Fruit fly (Drosophila melanogaster) whole organism, prepupa: ENCODE measurements around the gene CG4036.

Experiments used
- CG10631 ChIP-seq: fragments of 200-800 bp; sonication (Bioruptor generic); optimal IDR thresholded peaks from 2 replicates; lab custom pipeline; 2016; ENCODE audit warnings: missing biosample characterization, missing genetic modification characterization
- CG10669 ChIP-seq: fragments of 200-800 bp; sonication (Bioruptor generic); optimal IDR thresholded peaks from 3 replicates; lab custom pipeline; 2018; ENCODE audit warnings: missing biosample characterization, mild to moderate bottlenecking, missing genetic modification characterization, moderate library complexity
- CG11294 ChIP-seq: fragments of 200-800 bp; sonication (Bioruptor generic); IDR thresholded peaks from 2 replicates; pipeline ENCODE4 v1.3.6; 2022; ENCODE audit warnings: missing biosample characterization, missing genetic modification characterization
- CG11902 ChIP-seq: fragments of 200-800 bp; sonication (Bioruptor generic); optimal IDR thresholded peaks from 3 replicates; lab custom pipeline; 2016; ENCODE audit warnings: missing biosample characterization, missing genetic modification characterization
- CG15336 ChIP-seq: fragments of 200-800 bp; sonication (Bioruptor generic); IDR thresholded peaks from 2 replicates; pipeline ENCODE4 v1.3.6; 2022; ENCODE audit warnings: missing biosample characterization, missing genetic modification characterization
- CG16779 ChIP-seq: fragments of 200-800 bp; sonication (Bioruptor generic); optimal IDR thresholded peaks from 3 replicates; lab custom pipeline; 2017; ENCODE audit warnings: missing biosample characterization, mild to moderate bottlenecking, missing genetic modification characterization
- CG3032 ChIP-seq: fragments of 200-800 bp; optimal IDR thresholded peaks from 2 replicates; lab custom pipeline; 2019; ENCODE audit warnings: missing biosample characterization, mild to moderate bottlenecking, missing genetic modification characterization, moderate library complexity
- CG32006 ChIP-seq: fragments of 200-800 bp; sonication (Bioruptor generic); optimal IDR thresholded peaks from 3 replicates; lab custom pipeline; 2017; ENCODE audit warnings: missing biosample characterization, mild to moderate bottlenecking, missing genetic modification characterization
- CG3919 ChIP-seq: fragments of 200-800 bp; sonication (Bioruptor generic); optimal IDR thresholded peaks from 3 replicates; lab custom pipeline; 2016; ENCODE audit warnings: missing biosample characterization, missing genetic modification characterization
- CG4318 ChIP-seq: fragments of 200-800 bp; sonication (Bioruptor generic); optimal IDR thresholded peaks from 3 replicates; lab custom pipeline; 2017; ENCODE audit warnings: missing biosample characterization, mild to moderate bottlenecking, missing genetic modification characterization
- CG6163 ChIP-seq: fragments of 200-800 bp; sonication (Bioruptor generic); IDR thresholded peaks from 3 replicates; pipeline ENCODE4 v1.3.6; 2022; ENCODE audit warnings: missing biosample characterization, missing genetic modification characterization
- CG6276 ChIP-seq: fragments of 200-800 bp; sonication (Bioruptor generic); optimal IDR thresholded peaks from 2 replicates; lab custom pipeline; 2017; ENCODE audit warnings: missing biosample characterization, mild to moderate bottlenecking, missing genetic modification characterization
- CG6792 ChIP-seq: fragments of 200-800 bp; sonication (Bioruptor generic); optimal IDR thresholded peaks from 3 replicates; lab custom pipeline; 2016; ENCODE audit warnings: missing biosample characterization, missing genetic modification characterization
- CG6808 ChIP-seq: fragments of 200-800 bp; sonication (Bioruptor generic); optimal IDR thresholded peaks from 3 replicates; lab custom pipeline; 2017; ENCODE audit warnings: missing biosample characterization, missing genetic modification characterization, mild to moderate bottlenecking, moderate library complexity, missing genetic modification reagents
- CG6854 ChIP-seq: fragments of 200-800 bp; sonication (Bioruptor generic); optimal IDR thresholded peaks from 2 replicates; lab custom pipeline; 2017; ENCODE audit warnings: missing biosample characterization, mild to moderate bottlenecking, missing genetic modification characterization
- CG8119 ChIP-seq: fragments of 200-800 bp; sonication (Bioruptor generic); IDR thresholded peaks from 3 replicates; pipeline ENCODE4 v1.3.6; 2022; ENCODE audit warnings: missing biosample characterization, missing genetic modification characterization
- CG8319 ChIP-seq: fragments of 200-800 bp; sonication (Bioruptor generic); optimal IDR thresholded peaks from 3 replicates; lab custom pipeline; 2016; ENCODE audit warnings: missing biosample characterization, missing genetic modification characterization
- CG8632 ChIP-seq: fragments of 200-800 bp; sonication (Bioruptor generic); optimal IDR thresholded peaks from 3 replicates; lab custom pipeline; 2016; ENCODE audit warnings: missing biosample characterization, missing genetic modification characterization
- Eip75B ChIP-seq: fragments of 200-800 bp; sonication (Bioruptor generic); optimal IDR thresholded peaks from 3 replicates; lab custom pipeline; 2016; ENCODE audit warnings: missing biosample characterization, missing genetic modification characterization
- Eip78C ChIP-seq: fragments of 200-800 bp; sonication (Bioruptor generic); peaks from one replicate; lab custom pipeline; 2016; ENCODE audit warnings: missing biosample characterization, missing genetic modification characterization
- Eip93F ChIP-seq: fragments of 200-800 bp; sonication (Bioruptor generic); optimal IDR thresholded peaks from 2 replicates; lab custom pipeline; 2016; ENCODE audit warnings: missing biosample characterization, mild to moderate bottlenecking, missing genetic modification characterization
- Ets96B ChIP-seq: fragments of 200-800 bp; optimal IDR thresholded peaks from 2 replicates; lab custom pipeline; 2019; ENCODE audit warnings: missing biosample characterization, mild to moderate bottlenecking, missing genetic modification characterization, moderate library complexity
- Gug ChIP-seq: fragments of 200-800 bp; sonication (Bioruptor generic); IDR thresholded peaks from 2 replicates; pipeline ENCODE4 v1.3.6; 2022; ENCODE audit warnings: missing biosample characterization, missing genetic modification characterization
- Hr38 ChIP-seq: sonication (Bioruptor generic); optimal IDR thresholded peaks from 2 replicates; lab custom pipeline; 2016; ENCODE audit warnings: missing biosample characterization, missing genetic modification characterization
- Hr39 ChIP-seq: fragments of 200-800 bp; sonication (Bioruptor generic); optimal IDR thresholded peaks from 2 replicates; lab custom pipeline; 2016; ENCODE audit warnings: missing biosample characterization, missing genetic modification characterization
- Hr4 ChIP-seq: fragments of 200-800 bp; sonication (Bioruptor generic); optimal IDR thresholded peaks from 3 replicates; lab custom pipeline; 2016; ENCODE audit warnings: missing biosample characterization, missing genetic modification characterization
- Lpt ChIP-seq: fragments of 200-800 bp; sonication (Bioruptor generic); optimal IDR thresholded peaks from 3 replicates; lab custom pipeline; 2016; ENCODE audit warnings: missing biosample characterization, missing genetic modification characterization
- OdsH ChIP-seq: fragments of 200-800 bp; sonication (Bioruptor generic); optimal IDR thresholded peaks from 3 replicates; lab custom pipeline; 2016; ENCODE audit warnings: missing biosample characterization, missing genetic modification characterization
- Smox ChIP-seq: fragments of 200-800 bp; sonication (Bioruptor generic); optimal IDR thresholded peaks from 3 replicates; lab custom pipeline; 2016; ENCODE audit warnings: missing biosample characterization, missing genetic modification characterization
- Sox102F ChIP-seq: fragments of 200-800 bp; sonication (Bioruptor generic); optimal IDR thresholded peaks from 2 replicates; lab custom pipeline; 2016; ENCODE audit warnings: missing biosample characterization, mild to moderate bottlenecking, missing genetic modification characterization
- Sox15 ChIP-seq: fragments of 200-800 bp; sonication (Bioruptor generic); optimal IDR thresholded peaks from 3 replicates; lab custom pipeline; 2016; ENCODE audit warnings: missing biosample characterization, missing genetic modification characterization
- achi ChIP-seq: fragments of 200-800 bp; sonication (Bioruptor generic); optimal IDR thresholded peaks from 3 replicates; lab custom pipeline; 2016; ENCODE audit warnings: missing biosample characterization, missing genetic modification characterization
- cyc ChIP-seq: fragments of 200-800 bp; sonication (Bioruptor generic); optimal IDR thresholded peaks from 3 replicates; lab custom pipeline; 2016; ENCODE audit warnings: missing biosample characterization, missing genetic modification characterization
- eg ChIP-seq: fragments of 200-800 bp; sonication (Bioruptor generic); IDR thresholded peaks from 3 replicates; pipeline ENCODE4 v1.3.6; 2022; ENCODE audit warnings: missing biosample characterization, missing genetic modification characterization
- esn ChIP-seq: fragments of 200-800 bp; sonication (Bioruptor generic); optimal IDR thresholded peaks from 2 replicates; lab custom pipeline; 2016; ENCODE audit warnings: missing biosample characterization, mild to moderate bottlenecking, missing genetic modification characterization, moderate library complexity
- fd59A ChIP-seq: fragments of 200-800 bp; sonication (Bioruptor generic); optimal IDR thresholded peaks from 2 replicates; lab custom pipeline; 2017; ENCODE audit warnings: missing biosample characterization, mild to moderate bottlenecking, missing genetic modification characterization, missing genetic modification reagents
- fd85E ChIP-seq: fragments of 200-800 bp; sonication (Bioruptor generic); optimal IDR thresholded peaks from 3 replicates; lab custom pipeline; 2016; ENCODE audit warnings: missing biosample characterization, missing genetic modification characterization
- fkh ChIP-seq: fragments of 200-800 bp; sonication (Bioruptor generic); optimal IDR thresholded peaks from 3 replicates; lab custom pipeline; 2017; ENCODE audit warnings: missing biosample characterization, mild to moderate bottlenecking, missing genetic modification characterization, moderate library complexity
- lz ChIP-seq: fragments of 200-800 bp; sonication (Bioruptor generic); optimal IDR thresholded peaks from 3 replicates; lab custom pipeline; 2016; ENCODE audit warnings: missing biosample characterization, missing genetic modification characterization
- pdm3 ChIP-seq: fragments of 200-800 bp; sonication (Bioruptor generic); optimal IDR thresholded peaks from 3 replicates; lab custom pipeline; 2016; ENCODE audit warnings: missing biosample characterization, missing genetic modification characterization
- salr ChIP-seq, 2 experiments: fragments of 200-800 bp; sonication (Bioruptor generic); optimal IDR thresholded peaks; 3 replicates each; lab custom pipeline; 2016 to 2018; ENCODE audit warnings: missing biosample characterization in 2 of 2, missing genetic modification characterization in 2 of 2, mild to moderate bottlenecking in 1 of 2
- spab ChIP-seq: fragments of 200-800 bp; sonication (Bioruptor generic); optimal IDR thresholded peaks from 2 replicates; lab custom pipeline; 2017; ENCODE audit warnings: missing biosample characterization, mild to moderate bottlenecking, missing genetic modification characterization, missing genetic modification reagents
- ss ChIP-seq, 2 experiments: fragments of 200-800 bp; sonication (Bioruptor generic); optimal IDR thresholded peaks; 2 replicates in 1 of 2; 3 replicates in 1 of 2; lab custom pipeline; 2017 to 2018; ENCODE audit warnings: mild to moderate bottlenecking in 2 of 2, missing biosample characterization in 2 of 2, missing genetic modification characterization in 2 of 2, moderate library complexity in 1 of 2
- svp ChIP-seq: fragments of 200-800 bp; sonication (Bioruptor generic); peaks from one replicate; lab custom pipeline; 2016; ENCODE audit warnings: missing biosample characterization, missing genetic modification characterization

CG4036 gene

DNA sequence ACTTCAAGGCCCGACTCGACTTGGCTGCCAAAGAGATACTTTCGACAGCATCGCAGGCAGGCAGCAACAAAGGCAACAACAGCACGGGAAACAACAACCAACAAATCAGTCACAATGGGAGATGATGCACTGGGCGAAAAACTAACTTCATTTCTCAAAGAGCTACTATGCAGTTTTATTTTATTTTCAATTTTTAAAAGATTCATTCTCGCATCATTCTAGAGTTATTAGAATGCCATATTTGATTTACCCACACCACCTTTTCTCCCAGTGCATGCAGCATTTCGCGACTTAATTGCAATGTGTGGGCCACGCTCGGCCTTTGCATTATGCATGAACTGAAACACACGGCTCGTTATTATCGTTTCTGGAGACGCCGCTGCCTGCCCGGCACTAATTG is 38.2 kb downstream of the CG4036 start (continued):
- TF ChIP-seq CG11902 (GFP tag; lab: Kevin White, UChicago) (peak; percentile 37), CG6808 (GFP tag; lab: Kevin White, UChicago) (peak; percentile 61), cyc (GFP tag; lab: Kevin White, UChicago) (peak; percentile 71), CG10631 (peak; percentile 68), spab (peak; percentile 60), CG6163 (GFP tag; lab: Robert Waterston, UW) (peak; percentile 85), CG11294 (GFP tag; lab: Robert Waterston, UW) (no peak), achi (GFP tag; lab: Kevin White, UChicago) (peak; percentile 58), CG6792 (GFP tag; lab: Kevin White, UChicago) (peak; percentile 71), Gug (peak; percentile 46; the same call in 1 of the 2 replicates), ss (GFP tag; optimal IDR thresholded peaks at IDR 0.05; lab: Kevin White, UChicago) (peak; percentile 38 to 67), fkh (GFP tag; lab: Kevin White, UChicago) (no peak), salr (GFP tag; optimal IDR thresholded peaks at IDR 0.05; lab: Kevin White, UChicago) (peak; percentile 27 to 58), Eip93F (GFP tag; lab: Kevin White, UChicago) (no peak), Hr38 (GFP tag; lab: Kevin White, UChicago) (no peak), OdsH (GFP tag; lab: Kevin White, UChicago) (peak; percentile 75), CG6276 (GFP tag; lab: Kevin White, UChicago) (no peak), lz (peak; percentile 75), Sox15 (GFP tag; lab: Kevin White, UChicago) (peak; percentile 41), eg (peak; percentile 74), Hr39 (GFP tag; lab: Kevin White, UChicago) (peak; percentile 73), Sox102F (peak; percentile 54), CG10669 (GFP tag; lab: Kevin White, UChicago) (peak; percentile 72), CG4318 (GFP tag; lab: Kevin White, UChicago) (peak; percentile 36), Lpt (GFP tag; lab: Kevin White, UChicago) (no peak), svp (peak; percentile 79), Hr4 (peak; percentile 56), CG32006 (GFP tag; lab: Kevin White, UChicago) (peak; percentile 60), Eip75B (GFP tag; lab: Kevin White, UChicago) (peak; percentile 78), Eip78C (GFP tag; lab: Kevin White, UChicago) (peak; percentile 91), CG3032 (tag; lab: Kevin White, UChicago) (peak; percentile 65), Smox (peak; percentile 65), pdm3 (GFP tag; lab: Kevin White, UChicago) (peak; percentile 61), fd85E (GFP tag; lab: Kevin White, UChicago) (no peak), CG15336 (GFP tag; lab: Robert Waterston, UW) (no peak), CG3919 (GFP tag; lab: Kevin White, UChicago) (peak; percentile 74), CG6854 (GFP tag; lab: Kevin White, UChicago) (peak; percentile 25)

DNA sequence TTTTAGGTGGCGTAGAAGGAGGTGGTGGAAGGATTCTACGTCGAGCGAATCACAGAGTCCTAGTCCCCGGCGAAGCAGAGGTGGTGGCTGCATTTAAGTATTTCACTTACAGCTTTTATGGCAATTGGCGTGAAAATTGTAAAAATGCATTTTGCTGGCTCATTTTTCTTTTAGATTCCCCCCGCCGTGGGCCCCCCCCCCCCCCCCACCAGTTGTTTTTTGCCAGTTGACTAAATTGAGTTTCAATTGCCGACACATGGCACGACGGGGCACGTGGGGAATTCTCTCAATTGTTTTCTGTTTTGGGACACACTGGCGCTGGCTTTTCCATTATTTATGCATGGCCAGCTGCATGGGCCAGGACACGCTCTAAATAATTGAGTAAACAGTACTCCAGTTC is 46.1 kb downstream of the CG4036 start:
- TF ChIP-seq salr (GFP tag; optimal IDR thresholded peaks at IDR 0.05; lab: Kevin White, UChicago): no peak
- TF ChIP-seq cyc (GFP tag; lab: Kevin White, UChicago): no peak
- no peak for TF ChIP-seq CG6854 (GFP tag; lab: Kevin White, UChicago)
- TF ChIP-seq Hr39 (GFP tag; lab: Kevin White, UChicago): no peak
- no peak for TF ChIP-seq CG8319
- TF ChIP-seq fd59A (GFP tag; lab: Kevin White, UChicago): no peak
- TF ChIP-seq CG4318 (GFP tag; lab: Kevin White, UChicago): no peak
- TF ChIP-seq achi (GFP tag; lab: Kevin White, UChicago): no peak
- TF ChIP-seq Hr4: no peak
- TF ChIP-seq CG8632: no peak
- TF ChIP-seq Ets96B (tag; lab: Kevin White, UChicago): no peak
- no peak for TF ChIP-seq CG3919 (GFP tag; lab: Kevin White, UChicago)
- TF ChIP-seq esn (GFP tag; lab: Kevin White, UChicago): no peak
- no peak for TF ChIP-seq CG11294 (GFP tag; lab: Robert Waterston, UW)
- TF ChIP-seq Lpt (GFP tag; lab: Kevin White, UChicago): no peak
- TF ChIP-seq OdsH (GFP tag; lab: Kevin White, UChicago): no peak
- no peak for TF ChIP-seq CG10669 (GFP tag; lab: Kevin White, UChicago)
- TF ChIP-seq CG16779 (tag; lab: Kevin White, UChicago): no peak
- no peak for TF ChIP-seq CG8119 (GFP tag; lab: Robert Waterston, UW)
- TF ChIP-seq, all 60 proteins: peak for 0
